Worm (Caenorhabditis elegans): ENCODE results near the gene srh-71.
A peak's percentile ranks its signal among the peaks of the same experiment; 100 is the strongest.

srh-71 gene

ce11 chrII:3076915-3077314 lies 46.4 kb upstream of the srh-71 start, which contains the start of gene Y25C1A.8 (continued):
- TF ChIP-seq nhr-237 (tag; optimal IDR thresholded peaks at IDR 0.05) (no peak), D1046.2 (GFP tag; IDR thresholded peaks at IDR 0.05) (no peak), F10B5.3 (tag; optimal IDR thresholded peaks at IDR 0.05) (peak; percentile 87), zip-11 (GFP tag; IDR thresholded peaks at IDR 0.05) (no peak), nhr-25 (tag; optimal IDR thresholded peaks at IDR 0.05; ENCODE audit: borderline replicate concordance, insufficient read depth) (peak; percentile 7), php-3 (GFP tag; IDR thresholded peaks at IDR 0.05) (peak; percentile 89), cey-2 (tag; optimal IDR thresholded peaks at IDR 0.05; ENCODE audit: borderline replicate concordance, insufficient read depth) (no peak), hmg-1.1 (GFP tag; IDR thresholded peaks at IDR 0.05) (peak; percentile 95), spr-3 (GFP tag; optimal IDR thresholded peaks at IDR 0.05) (peak; percentile 94)

ce11 chrII:3078496-3078895 lies 44.8 kb upstream of the srh-71 start, which contains the start of gene copb-1:
Gene copb-1 (plus strand): TSS chrII:3078796.
- TF ChIP-seq zip-2 (tag; optimal IDR thresholded peaks at IDR 0.05) (no peak), daf-19 (GFP tag; conservative IDR thresholded peaks at IDR 0.05) (no peak), ceh-44 (GFP tag; IDR thresholded peaks at IDR 0.05) (no peak), Y75B8A.6 (GFP tag; IDR thresholded peaks at IDR 0.05) (0 out of 2 replicates have a peak, but pooled peaks have one; percentile 42), dve-1 (tag; optimal IDR thresholded peaks at IDR 0.05; ENCODE audit: insufficient read depth) (no peak), dmd-6 (GFP tag; IDR thresholded peaks at IDR 0.05) (no peak)

ce11 chrII:3087134-3087533 lies 36.2 kb upstream of the srh-71 start:
- TF ChIP-seq lir-3 (tag; optimal IDR thresholded peaks at IDR 0.05) (no peak), skn-1 (tag; optimal IDR thresholded peaks at IDR 0.05) (no peak), lin-38 (GFP tag; IDR thresholded peaks at IDR 0.05) (no peak), set-16 (GFP tag; IDR thresholded peaks at IDR 0.05) (peak; percentile 51)

ce11 chrII:3091268-3091667 lies 32.0 kb upstream of the srh-71 start, which contains the start of gene srg-21:
Gene srg-21 (minus strand): TSS chrII:3091368.
- TF ChIP-seq ceh-62 (tag; optimal IDR thresholded peaks at IDR 0.05) (no peak), dmd-9 (GFP tag; IDR thresholded peaks at IDR 0.05) (no peak), lir-3 (tag; optimal IDR thresholded peaks at IDR 0.05) (no peak), ctbp-1 (GFP tag; IDR thresholded peaks at IDR 0.05) (no peak), nhr-28 (tag; optimal IDR thresholded peaks at IDR 0.05) (no peak), D1046.2 (GFP tag; IDR thresholded peaks at IDR 0.05) (no peak), lin-1 (GFP tag; IDR thresholded peaks at IDR 0.05) (no peak), egl-43 (GFP tag; IDR thresholded peaks at IDR 0.05) (no peak), Y105C5A.15 (GFP tag; IDR thresholded peaks at IDR 0.05) (no peak), daf-12 (tag; optimal IDR thresholded peaks at IDR 0.05) (no peak), hlh-30 (tag; optimal IDR thresholded peaks at IDR 0.05; ENCODE audit: insufficient read depth) (no peak), dve-1 (tag; optimal IDR thresholded peaks at IDR 0.05; ENCODE audit: insufficient read depth) (no peak), ceh-28 (tag; optimal IDR thresholded peaks at IDR 0.05) (no peak), zip-11 (GFP tag; IDR thresholded peaks at IDR 0.05) (no peak), egl-27 (tag; optimal IDR thresholded peaks at IDR 0.05) (no peak), F10B5.3 (tag; optimal IDR thresholded peaks at IDR 0.05) (no peak), rbr-2 (tag; optimal IDR thresholded peaks at IDR 0.05) (no peak), ceh-44 (GFP tag; IDR thresholded peaks at IDR 0.05) (no peak)

ce11 chrII:3093352-3093751 lies 30.0 kb upstream of the srh-71 start, which contains the start of gene srg-22:
Gene srg-22 (minus strand): TSS chrII:3093452.
- no peak for TF ChIP-seq zip-2 (tag; optimal IDR thresholded peaks at IDR 0.05)

- TF ChIP-seq mxl-3 (GFP tag; optimal IDR thresholded peaks at IDR 0.05) (no peak), ama-1 (optimal IDR thresholded peaks at IDR 0.05) (no peak), nhr-48 (tag; optimal IDR thresholded peaks at IDR 0.05) (no peak), ZK546.5 (tag; optimal IDR thresholded peaks at IDR 0.05) (no peak), daf-16 (GFP tag; optimal IDR thresholded peaks at IDR 0.05) (no peak), daf-16 (tag; optimal IDR thresholded peaks at IDR 0.05) (no peak), ceh-62 (tag; optimal IDR thresholded peaks at IDR 0.05) (no peak), dmd-8 (GFP tag; IDR thresholded peaks at IDR 0.05) (no peak), nhr-42 (GFP tag; IDR thresholded peaks at IDR 0.05) (no peak), mdt-29 (GFP tag; IDR thresholded peaks at IDR 0.05) (no peak), lim-7 (GFP tag; IDR thresholded peaks at IDR 0.05) (no peak), dmd-6 (GFP tag; IDR thresholded peaks at IDR 0.05) (no peak), lin-13 (GFP tag; optimal IDR thresholded peaks at IDR 0.05) (no peak), skn-1 (tag; optimal IDR thresholded peaks at IDR 0.05) (no peak)
These were observed 27.2 kb upstream of the srh-71 start, which contains the start of gene srg-23 for ce11 chrII:3096060-3096459. Gene srg-23 (minus strand): TSS chrII:3096160.
